Fruit fly (Drosophila melanogaster): Measurements from ENCODE around the gene Ubc84D.

DNA sequence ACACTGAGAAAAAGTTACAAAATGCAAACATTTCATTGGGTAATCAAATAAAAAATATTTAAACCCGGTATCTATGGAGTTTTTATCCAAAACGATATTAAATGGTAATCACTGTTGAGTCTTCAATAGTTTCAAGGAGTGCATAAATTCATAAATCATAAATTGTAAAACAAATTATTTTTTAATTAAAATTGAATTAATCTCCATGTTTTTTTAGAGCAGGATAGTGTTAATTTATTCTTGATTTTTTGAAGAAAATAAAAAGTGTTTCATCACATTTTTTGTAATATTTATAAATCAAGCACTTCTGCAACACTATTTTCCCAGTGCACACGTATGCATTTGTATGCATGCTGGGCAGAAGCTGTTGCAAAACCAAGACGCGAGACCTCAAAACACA, 28.4 kb downstream of the Ubc84D start:
- no peak for TF ChIP-seq toe (GFP tag; optimal IDR thresholded peaks at IDR 0.05)
- TF ChIP-seq Crg-1 (GFP tag; optimal IDR thresholded peaks at IDR 0.05): no peak

Data from whole organism, adult.